Worm (Caenorhabditis elegans) whole organism, midembryonic: ENCODE results near the gene nhr-22.

ENCODE experiments used
- T22C8.4 ChIP-seq: fragments of 200-800 bp; sonication (Bioruptor generic); IDR thresholded peaks from 2 replicates; pipeline ENCODE4 v1.3.6; 2022; ENCODE audit warnings: missing genetic modification characterization, missing compliant biosample characterization
- cog-1 ChIP-seq: sonication (generic microtip); optimal IDR thresholded peaks from 2 replicates; lab custom pipeline; 2016; ENCODE audit warnings: missing genetic modification characterization, missing compliant biosample characterization
- flt-1 ChIP-seq: fragments of 200-800 bp; sonication (Bioruptor generic); IDR thresholded peaks from 2 replicates; pipeline ENCODE4 v1.3.6; 2022; ENCODE audit warnings: missing genetic modification characterization, missing compliant biosample characterization
- klf-2 ChIP-seq: fragments of 200-800 bp; sonication (Bioruptor generic); conservative IDR thresholded peaks from 2 replicates; pipeline ENCODE4 v1.3.6; 2022; ENCODE audit warnings: missing genetic modification reagents, missing genetic modification characterization, missing compliant biosample characterization
- med-1 ChIP-seq: sonication (generic microtip); optimal IDR thresholded peaks from 2 replicates; lab custom pipeline; 2017; ENCODE audit warnings: missing genetic modification characterization, mild to moderate bottlenecking, missing compliant biosample characterization, antibody characterized with exemption, missing genetic modification reagents; ENCODE audit not compliant: insufficient read depth
- ref-1 ChIP-seq: fragments of 200-800 bp; sonication (Bioruptor generic); conservative IDR thresholded peaks from 2 replicates; pipeline ENCODE4 v1.3.6; 2022; ENCODE audit warnings: missing genetic modification reagents, missing genetic modification characterization, missing compliant biosample characterization
- tab-1 ChIP-seq: fragments of 200-800 bp; sonication (Bioruptor generic); IDR thresholded peaks from 2 replicates; pipeline ENCODE4 v1.3.6; 2022; ENCODE audit warnings: missing genetic modification characterization, missing compliant biosample characterization
- ztf-23 ChIP-seq: fragments of 200-800 bp; sonication (Bioruptor generic); IDR thresholded peaks from 2 replicates; pipeline ENCODE4 v1.3.6; 2022; ENCODE audit warnings: missing genetic modification reagents, missing genetic modification characterization, missing compliant biosample characterization
- ztf-29 ChIP-seq: fragments of 200-800 bp; sonication (Bioruptor generic); IDR thresholded peaks from 2 replicates; pipeline ENCODE4 v1.3.6; 2022; ENCODE audit warnings: missing genetic modification reagents, missing genetic modification characterization, missing compliant biosample characterization

nhr-22 gene

ce11 chrII:6448656-6449055 is 936 bp downstream of the nhr-22 start:
- no peak for TF ChIP-seq cog-1 (tag; lab: Kevin White, UChicago)
- no peak for TF ChIP-seq klf-2 (GFP tag; lab: Robert Waterston, UW)
- TF ChIP-seq ztf-23 (GFP tag; lab: Robert Waterston, UW): no peak
- no peak for TF ChIP-seq ztf-29 (GFP tag; lab: Robert Waterston, UW)
- TF ChIP-seq tab-1 (GFP tag; lab: Robert Waterston, UW): no peak
- no peak for TF ChIP-seq med-1
- TF ChIP-seq T22C8.4 (GFP tag; lab: Robert Waterston, UW): no peak
- TF ChIP-seq flt-1 (GFP tag; lab: Robert Waterston, UW): no peak
- no peak for TF ChIP-seq ref-1

DNA sequence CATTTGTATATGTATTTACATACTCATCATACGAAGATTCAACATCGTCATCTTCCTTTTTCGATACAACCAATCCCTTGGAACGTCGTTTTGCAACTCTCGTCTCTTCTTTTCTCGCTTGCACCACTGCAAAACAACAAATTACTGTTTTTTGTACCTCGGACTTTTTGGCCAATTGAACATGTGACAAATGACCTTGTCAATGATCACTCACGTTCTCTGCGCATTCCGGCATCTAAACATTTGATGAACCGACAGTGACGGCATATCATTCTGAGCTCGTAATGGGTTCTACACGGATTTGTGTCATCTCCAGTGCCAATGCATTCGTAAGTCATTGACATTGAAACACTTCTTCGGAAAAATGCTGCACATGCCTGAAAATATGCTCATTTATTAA is 1.4 kb downstream of the nhr-22 start:
- TF ChIP-seq ztf-23 (GFP tag; lab: Robert Waterston, UW) (no peak), flt-1 (GFP tag; lab: Robert Waterston, UW) (no peak), T22C8.4 (GFP tag; lab: Robert Waterston, UW) (no peak), ztf-29 (GFP tag; lab: Robert Waterston, UW) (no peak), ref-1 (no peak), tab-1 (GFP tag; lab: Robert Waterston, UW) (no peak), klf-2 (GFP tag; lab: Robert Waterston, UW) (no peak), med-1 (no peak), cog-1 (tag; lab: Kevin White, UChicago) (no peak)

ce11 chrII:6443710-6444109 is 5.9 kb downstream of the nhr-22 start, which contains the start of gene K06A1.2:
Gene K06A1.2 (plus strand): TSS chrII:6444010.
- TF ChIP-seq med-1 (no peak), flt-1 (GFP tag; lab: Robert Waterston, UW) (no peak), ztf-29 (GFP tag; lab: Robert Waterston, UW) (no peak), ztf-23 (GFP tag; lab: Robert Waterston, UW) (no peak), ref-1 (no peak), cog-1 (tag; lab: Kevin White, UChicago) (no peak), tab-1 (GFP tag; lab: Robert Waterston, UW) (no peak), klf-2 (GFP tag; lab: Robert Waterston, UW) (no peak)

ce11 chrII:6441128-6441527 is 8.5 kb downstream of the nhr-22 start, which contains the start of gene cutl-16:
Gene cutl-16 (plus strand): TSS chrII:6441428.
- TF ChIP-seq T22C8.4 (GFP tag; lab: Robert Waterston, UW) (no peak), tab-1 (GFP tag; lab: Robert Waterston, UW) (no peak), ref-1 (no peak), ztf-29 (GFP tag; lab: Robert Waterston, UW) (no peak), klf-2 (GFP tag; lab: Robert Waterston, UW) (no peak), cog-1 (tag; lab: Kevin White, UChicago) (no peak), flt-1 (GFP tag; lab: Robert Waterston, UW) (no peak), med-1 (no peak), ztf-23 (GFP tag; lab: Robert Waterston, UW) (no peak)

ce11 chrII:6436845-6437244 is 12.7 kb downstream of the nhr-22 start:
- TF ChIP-seq med-1: no peak
- TF ChIP-seq klf-2 (GFP tag; lab: Robert Waterston, UW): no peak
- no peak for TF ChIP-seq ztf-23 (GFP tag; lab: Robert Waterston, UW)
- no peak for TF ChIP-seq cog-1 (tag; lab: Kevin White, UChicago)
- no peak for TF ChIP-seq ztf-29 (GFP tag; lab: Robert Waterston, UW)
- TF ChIP-seq ref-1: no peak
- TF ChIP-seq T22C8.4 (GFP tag; lab: Robert Waterston, UW): no peak
- no peak for TF ChIP-seq tab-1 (GFP tag; lab: Robert Waterston, UW)
- no peak for TF ChIP-seq flt-1 (GFP tag; lab: Robert Waterston, UW)

ce11 chrII:6425993-6426392 is 23.6 kb downstream of the nhr-22 start, which contains the start of gene col-75:
Gene col-75 (plus strand): TSS chrII:6426293.
- no peak for TF ChIP-seq ztf-23 (GFP tag; lab: Robert Waterston, UW)
- TF ChIP-seq cog-1 (tag; lab: Kevin White, UChicago): no peak
- no peak for TF ChIP-seq ref-1
- TF ChIP-seq klf-2 (GFP tag; lab: Robert Waterston, UW): no peak
- TF ChIP-seq T22C8.4 (GFP tag; lab: Robert Waterston, UW): no peak
- TF ChIP-seq ztf-29 (GFP tag; lab: Robert Waterston, UW): no peak
- TF ChIP-seq med-1: no peak
- no peak for TF ChIP-seq flt-1 (GFP tag; lab: Robert Waterston, UW)
- no peak for TF ChIP-seq tab-1 (GFP tag; lab: Robert Waterston, UW)

ce11 chrII:6422812-6423211 is 26.8 kb downstream of the nhr-22 start, which contains the start of gene K03H9.3:
Gene K03H9.3 (plus strand): TSS chrII:6423112.
- TF ChIP-seq ztf-29 (GFP tag; lab: Robert Waterston, UW) (no peak), T22C8.4 (GFP tag; lab: Robert Waterston, UW) (no peak), cog-1 (tag; lab: Kevin White, UChicago) (no peak), ztf-23 (GFP tag; lab: Robert Waterston, UW) (no peak), klf-2 (GFP tag; lab: Robert Waterston, UW) (no peak), ref-1 (no peak), tab-1 (GFP tag; lab: Robert Waterston, UW) (no peak), flt-1 (GFP tag; lab: Robert Waterston, UW) (no peak), med-1 (no peak)

ce11 chrII:6419163-6419562 is 30.4 kb downstream of the nhr-22 start:
- no peak for TF ChIP-seq T22C8.4 (GFP tag; lab: Robert Waterston, UW)
- no peak for TF ChIP-seq flt-1 (GFP tag; lab: Robert Waterston, UW)
- TF ChIP-seq cog-1 (tag; lab: Kevin White, UChicago): no peak
- TF ChIP-seq tab-1 (GFP tag; lab: Robert Waterston, UW): no peak
- TF ChIP-seq klf-2 (GFP tag; lab: Robert Waterston, UW): no peak
- no peak for TF ChIP-seq ref-1
- no peak for TF ChIP-seq ztf-23 (GFP tag; lab: Robert Waterston, UW)
- no peak for TF ChIP-seq med-1
- no peak for TF ChIP-seq ztf-29 (GFP tag; lab: Robert Waterston, UW)

DNA sequence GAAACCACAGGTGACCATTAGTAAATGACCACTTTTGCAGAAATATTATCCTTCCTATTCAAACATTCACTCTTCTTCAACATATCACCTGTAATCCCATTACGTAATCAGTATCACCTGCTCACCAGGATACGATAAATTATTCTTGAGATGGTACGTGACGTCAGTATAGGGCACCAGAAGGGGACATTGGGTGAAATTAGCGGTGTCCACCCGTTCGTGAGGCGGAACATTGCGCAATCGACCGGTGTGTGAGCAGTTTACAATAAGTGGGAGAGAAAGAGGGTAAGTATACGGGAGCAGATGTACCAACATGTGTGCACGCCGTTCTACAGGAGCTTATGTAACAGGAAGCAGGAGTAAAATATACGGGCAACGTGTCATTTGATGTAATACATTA is 31.6 kb downstream of the nhr-22 start:
- TF ChIP-seq flt-1 (GFP tag; lab: Robert Waterston, UW) (no peak), tab-1 (GFP tag; lab: Robert Waterston, UW) (no peak), T22C8.4 (GFP tag; lab: Robert Waterston, UW) (no peak), med-1 (no peak), cog-1 (tag; lab: Kevin White, UChicago) (no peak), ztf-23 (GFP tag; lab: Robert Waterston, UW) (no peak), klf-2 (GFP tag; lab: Robert Waterston, UW) (no peak), ztf-29 (GFP tag; lab: Robert Waterston, UW) (no peak), ref-1 (no peak)
